Fruit fly (Drosophila melanogaster): ENCODE measurements around the gene Octalpha2R.

DNA sequence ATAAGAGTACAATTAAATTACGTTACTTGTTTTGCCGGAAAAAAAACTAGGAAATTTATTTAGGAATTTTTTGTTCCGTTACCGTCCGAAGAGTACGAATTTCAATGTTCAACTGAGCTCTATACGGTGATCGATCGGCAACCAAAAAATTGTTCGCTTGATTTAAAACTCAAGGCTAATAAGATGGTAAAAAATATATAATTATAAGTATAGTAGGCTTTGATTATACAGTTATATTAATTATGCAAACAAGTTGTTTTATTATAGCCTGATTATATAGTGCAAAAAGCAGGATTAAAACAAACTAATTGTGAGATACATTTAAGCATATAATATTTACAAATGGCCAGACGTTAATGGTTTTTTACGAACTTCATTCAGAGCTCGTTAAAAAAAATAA lies 2.7 kb upstream of the Octalpha2R start, which contains the start of gene CG31226:
- no peak for TF ChIP-seq h (optimal IDR thresholded peaks at IDR 0.05)
- no peak for TF ChIP-seq Sin3A (optimal IDR thresholded peaks at IDR 0.05)
- TF ChIP-seq insv (optimal IDR thresholded peaks at IDR 0.05): no peak
- TF ChIP-seq Myc (optimal IDR thresholded peaks at IDR 0.05): no peak
- TF ChIP-seq ttk (optimal IDR thresholded peaks at IDR 0.05): no peak
